Fruit fly (Drosophila melanogaster) whole organism, embryonic: ENCODE measurements around the gene Argp.
A peak's percentile ranks its signal among the peaks of the same experiment; 100 is the strongest.

Experiments
- Atf3 ChIP-seq: fragments of 200-800 bp; sonication (Bioruptor generic); optimal IDR thresholded peaks from 3 replicates; lab custom pipeline; 2016; ENCODE audit warnings: missing biosample characterization, missing genetic modification characterization
- Bdp1 ChIP-seq: fragments of 200-800 bp; sonication (Bioruptor generic); optimal IDR thresholded peaks from 3 replicates; lab custom pipeline; 2016; ENCODE audit warnings: missing biosample characterization, missing genetic modification characterization
- CG1024 ChIP-seq: fragments of 200-800 bp; sonication (Bioruptor generic); IDR thresholded peaks from 2 replicates; pipeline ENCODE4 v1.3.6; 2022; ENCODE audit warnings: missing biosample characterization, missing genetic modification characterization
- CG11723 ChIP-seq: fragments of 200-800 bp; sonication (Bioruptor generic); optimal IDR thresholded peaks from 2 replicates; lab custom pipeline; 2017; ENCODE audit warnings: missing biosample characterization, mild to moderate bottlenecking, missing genetic modification characterization
- CG12219 ChIP-seq: fragments of 200-800 bp; sonication (Bioruptor generic); optimal IDR thresholded peaks from 3 replicates; lab custom pipeline; 2018; ENCODE audit warnings: missing biosample characterization, mild to moderate bottlenecking, missing genetic modification characterization
- CG12659 ChIP-seq: fragments of 200-800 bp; sonication (Bioruptor generic); optimal IDR thresholded peaks from 3 replicates; lab custom pipeline; 2017; ENCODE audit warnings: mild to moderate bottlenecking, missing biosample characterization, missing genetic modification reagents, missing genetic modification characterization
- CG13287 ChIP-seq: fragments of 200-800 bp; sonication (Bioruptor generic); IDR thresholded peaks from 2 replicates; pipeline ENCODE4 v1.3.6; 2022; ENCODE audit warnings: missing biosample characterization, missing genetic modification characterization; ENCODE audit not compliant: partially characterized antibody
- CG13894 ChIP-seq: fragments of 200-800 bp; sonication (Bioruptor generic); optimal IDR thresholded peaks from 3 replicates; lab custom pipeline; 2018; ENCODE audit warnings: missing biosample characterization, mild to moderate bottlenecking, missing genetic modification characterization, moderate library complexity
- CG14710 ChIP-seq: fragments of 200-800 bp; sonication (Bioruptor generic); optimal IDR thresholded peaks from 3 replicates; lab custom pipeline; 2019; ENCODE audit warnings: missing biosample characterization, mild to moderate bottlenecking, missing genetic modification characterization, moderate library complexity
- CG14965 ChIP-seq: fragments of 200-800 bp; sonication (Bioruptor generic); optimal IDR thresholded peaks from 2 replicates; lab custom pipeline; 2016; ENCODE audit warnings: missing biosample characterization, missing genetic modification characterization, borderline replicate concordance
- CG15011 ChIP-seq: fragments of 200-800 bp; sonication (Bioruptor generic); optimal IDR thresholded peaks from 3 replicates; lab custom pipeline; 2018; ENCODE audit warnings: missing biosample characterization, mild to moderate bottlenecking, missing genetic modification characterization
- CG17186 ChIP-seq: fragments of 200-800 bp; sonication (Bioruptor generic); optimal IDR thresholded peaks from 3 replicates; lab custom pipeline; 2017; ENCODE audit warnings: missing biosample characterization, missing genetic modification reagents, missing genetic modification characterization
- CG17802 ChIP-seq: fragments of 200-800 bp; sonication (Bioruptor generic); optimal IDR thresholded peaks from 2 replicates; lab custom pipeline; 2018; ENCODE audit warnings: missing biosample characterization, mild to moderate bottlenecking, missing genetic modification characterization, moderate library complexity
- CG2875 ChIP-seq: fragments of 200-800 bp; sonication (Bioruptor generic); optimal IDR thresholded peaks from 2 replicates; lab custom pipeline; 2017; ENCODE audit warnings: missing biosample characterization, mild to moderate bottlenecking, missing genetic modification characterization, missing genetic modification reagents
- CG3065 ChIP-seq: fragments of 200-800 bp; sonication (Bioruptor generic); optimal IDR thresholded peaks from 2 replicates; lab custom pipeline; 2016; ENCODE audit warnings: missing biosample characterization, missing genetic modification characterization
- CG32772 ChIP-seq: fragments of 200-800 bp; sonication (Bioruptor generic); IDR thresholded peaks from 2 replicates; pipeline ENCODE4 v1.3.6; 2022; ENCODE audit warnings: missing biosample characterization, missing genetic modification characterization
- CG3407 ChIP-seq: fragments of 200-800 bp; sonication (Bioruptor generic); optimal IDR thresholded peaks from 2 replicates; lab custom pipeline; 2018; ENCODE audit warnings: missing biosample characterization, mild to moderate bottlenecking, missing genetic modification characterization
- CG34224 ChIP-seq: fragments of 200-800 bp; sonication (Bioruptor generic); IDR thresholded peaks from 3 replicates; pipeline ENCODE4 v1.3.6; 2022; ENCODE audit warnings: missing biosample characterization, missing genetic modification characterization; ENCODE audit not compliant: partially characterized antibody
- CG8281 ChIP-seq: fragments of 200-800 bp; sonication (Bioruptor generic); optimal IDR thresholded peaks from 2 replicates; lab custom pipeline; 2018; ENCODE audit warnings: missing biosample characterization, mild to moderate bottlenecking, missing genetic modification characterization, moderate library complexity
- CG9876 ChIP-seq: fragments of 200-800 bp; sonication (Bioruptor generic); optimal IDR thresholded peaks from 2 replicates; lab custom pipeline; 2016; ENCODE audit warnings: missing biosample characterization, missing genetic modification characterization
- H2.0 ChIP-seq: fragments of 200-800 bp; sonication (Bioruptor generic); IDR thresholded peaks from 2 replicates; pipeline ENCODE4 v1.3.6; 2022; ENCODE audit warnings: missing biosample characterization, missing genetic modification characterization
- Hr3 ChIP-seq: fragments of 200-800 bp; sonication (Bioruptor generic); optimal IDR thresholded peaks from 3 replicates; lab custom pipeline; 2016; ENCODE audit warnings: missing biosample characterization, missing genetic modification characterization
- Hr78 ChIP-seq, 2 experiments: fragments of 200-800 bp in 1 of 2; fragments of >200 bp in 1 of 2; sonication (Bioruptor generic) in 1 of 2; optimal IDR thresholded peaks; 2 replicates each; lab custom pipeline; 2017 to 2019; ENCODE audit warnings: missing biosample characterization in 2 of 2, missing genetic modification characterization in 2 of 2, mild to moderate bottlenecking in 1 of 2, moderate library complexity in 1 of 2
- Lim3 ChIP-seq: fragments of 200-800 bp; sonication (Bioruptor generic); IDR thresholded peaks from 2 replicates; pipeline ENCODE4 v1.3.6; 2022; ENCODE audit warnings: missing biosample characterization, missing genetic modification characterization
- MBD-R2 ChIP-seq: fragments of 200-800 bp; sonication (Bioruptor generic); IDR thresholded peaks from 2 replicates; pipeline ENCODE4 v1.3.6; 2022; ENCODE audit warnings: missing biosample characterization, missing genetic modification characterization
- Med ChIP-seq: fragments of 200-800 bp; sonication (Bioruptor generic); peaks from one replicate; lab custom pipeline; 2016; ENCODE audit warnings: missing biosample characterization, missing genetic modification characterization, mild to moderate bottlenecking, inconsistent platforms, moderate library complexity
- PHDP ChIP-seq: fragments of 200-800 bp; sonication (Bioruptor generic); optimal IDR thresholded peaks from 3 replicates; lab custom pipeline; 2018; ENCODE audit warnings: missing biosample characterization, mild to moderate bottlenecking, missing genetic modification characterization, moderate library complexity
- Ravus ChIP-seq: fragments of 200-800 bp; sonication (Bioruptor generic); IDR thresholded peaks from 2 replicates; pipeline ENCODE4 v1.3.6; 2022; ENCODE audit warnings: missing biosample characterization, missing genetic modification characterization
- ac ChIP-seq: fragments of 200-800 bp; sonication (Bioruptor generic); optimal IDR thresholded peaks from 3 replicates; lab custom pipeline; 2017; ENCODE audit warnings: missing biosample characterization, mild to moderate bottlenecking, missing genetic modification characterization
- amos ChIP-seq: fragments of 200-800 bp; sonication (Bioruptor generic); IDR thresholded peaks from 2 replicates; pipeline ENCODE4 v1.3.6; 2022; ENCODE audit warnings: missing biosample characterization, missing genetic modification characterization; ENCODE audit not compliant: partially characterized antibody
- ase ChIP-seq: fragments of 200-800 bp; sonication (Bioruptor generic); IDR thresholded peaks from 3 replicates; pipeline ENCODE4 v1.3.6; 2022; ENCODE audit warnings: missing biosample characterization, missing genetic modification characterization
- bbx ChIP-seq: fragments of 200-800 bp; sonication (Bioruptor generic); IDR thresholded peaks from 2 replicates; pipeline ENCODE4 v1.3.6; 2022; ENCODE audit warnings: missing biosample characterization, missing genetic modification characterization; ENCODE audit not compliant: partially characterized antibody
- bowl ChIP-seq: fragments of 200-800 bp; sonication (Bioruptor generic); IDR thresholded peaks from 2 replicates; pipeline ENCODE4 v1.3.6; 2022; ENCODE audit warnings: missing biosample characterization, missing genetic modification characterization
- btn ChIP-seq: fragments of 200-800 bp; sonication (Bioruptor generic); optimal IDR thresholded peaks from 2 replicates; lab custom pipeline; 2016; ENCODE audit warnings: missing biosample characterization, missing genetic modification characterization
- cas ChIP-seq: fragments of 200-800 bp; sonication (Bioruptor generic); IDR thresholded peaks from 2 replicates; pipeline ENCODE4 v1.3.6; 2022; ENCODE audit warnings: missing biosample characterization, missing genetic modification characterization
- chn ChIP-seq: fragments of 200-800 bp; sonication (Bioruptor generic); optimal IDR thresholded peaks from 2 replicates; lab custom pipeline; 2016; ENCODE audit warnings: missing biosample characterization, missing genetic modification characterization
- corto ChIP-seq: fragments of 200-800 bp; sonication (Bioruptor generic); optimal IDR thresholded peaks from 2 replicates; lab custom pipeline; 2016; ENCODE audit warnings: missing biosample characterization, mild to moderate bottlenecking, missing genetic modification characterization, moderate library complexity
- eve ChIP-seq, 2 experiments: fragments of >200 bp; optimal IDR thresholded peaks; 2 replicates each; lab custom pipeline; 2017; ENCODE audit warnings: missing biosample characterization in 2 of 2, missing genetic modification characterization in 2 of 2
- fd96Cb ChIP-seq: fragments of 200-800 bp; sonication (Bioruptor generic); optimal IDR thresholded peaks from 2 replicates; lab custom pipeline; 2018; ENCODE audit warnings: missing biosample characterization, mild to moderate bottlenecking, missing genetic modification characterization, moderate library complexity
- ftz-f1 ChIP-seq: fragments of 200-800 bp; sonication (Bioruptor generic); optimal IDR thresholded peaks from 2 replicates; lab custom pipeline; 2016; ENCODE audit warnings: missing biosample characterization, missing genetic modification characterization
- grau ChIP-seq: fragments of 200-800 bp; optimal IDR thresholded peaks from 3 replicates; lab custom pipeline; 2019; ENCODE audit warnings: missing biosample characterization, mild to moderate bottlenecking, missing genetic modification characterization, moderate library complexity
- hth ChIP-seq: fragments of >200 bp; optimal IDR thresholded peaks from 2 replicates; lab custom pipeline; 2017; ENCODE audit warnings: inconsistent platforms
- klu ChIP-seq: fragments of 200-800 bp; sonication (Bioruptor generic); IDR thresholded peaks from 2 replicates; pipeline ENCODE4 v1.3.6; 2022; ENCODE audit warnings: missing biosample characterization, missing genetic modification characterization
- lola ChIP-seq, 3 experiments: fragments of >200 bp in 2 of 3; fragments of 200-800 bp in 1 of 3; sonication (Bioruptor generic) in 1 of 3; optimal IDR thresholded peaks; 2 replicates each; lab custom pipeline; 2017 to 2019; ENCODE audit warnings: missing biosample characterization in 3 of 3, missing genetic modification characterization in 3 of 3, mild to moderate bottlenecking in 1 of 3, moderate library complexity in 1 of 3
- pzg ChIP-seq: fragments of 200-800 bp; sonication (Bioruptor generic); optimal IDR thresholded peaks from 3 replicates; lab custom pipeline; 2018; ENCODE audit warnings: missing biosample characterization, mild to moderate bottlenecking, missing genetic modification characterization, moderate library complexity
- ranshi ChIP-seq: fragments of 200-800 bp; sonication (Bioruptor generic); IDR thresholded peaks from 2 replicates; pipeline ENCODE4 v1.3.6; 2022; ENCODE audit warnings: missing biosample characterization, missing genetic modification characterization
- repo ChIP-seq: fragments of 200-800 bp; sonication (Bioruptor generic); optimal IDR thresholded peaks from 2 replicates; lab custom pipeline; 2016; ENCODE audit warnings: missing biosample characterization, missing genetic modification characterization
- row ChIP-seq: fragments of 200-800 bp; sonication (Bioruptor generic); IDR thresholded peaks from 3 replicates; pipeline ENCODE4 v1.3.6; 2022; ENCODE audit warnings: missing biosample characterization, missing genetic modification characterization
- sens ChIP-seq: fragments of 200-800 bp; sonication (Bioruptor generic); peaks from one replicate; lab custom pipeline; 2016; ENCODE audit warnings: missing biosample characterization, missing genetic modification characterization
- sr ChIP-seq: fragments of 200-800 bp; sonication (Bioruptor generic); IDR thresholded peaks from 3 replicates; pipeline ENCODE4 v1.3.6; 2022; ENCODE audit warnings: missing biosample characterization, missing genetic modification characterization
- wor ChIP-seq: fragments of 200-800 bp; sonication (Bioruptor generic); IDR thresholded peaks from 2 replicates; pipeline ENCODE4 v1.3.6; 2022; ENCODE audit warnings: missing biosample characterization, missing genetic modification characterization

Gene Argp

dm6 chr3R:13710645-13711044, 906 bp upstream of the Argp start (continued):
- TF ChIP-seq row (peak; percentile 89), wor (GFP tag; lab: Robert Waterston, UW) (no peak), Hr3 (GFP tag; lab: Kevin White, UChicago) (no peak), corto (GFP tag; lab: Kevin White, UChicago) (no peak), sr (GFP tag; lab: Robert Waterston, UW) (no peak), eve (GFP tag; optimal IDR thresholded peaks at IDR 0.05; lab: Kevin White, UChicago) (no peak), CG34224 (0 out of 3 replicates have a peak, but pooled peaks have one; percentile 26), lola (GFP tag; optimal IDR thresholded peaks at IDR 0.05; lab: Kevin White, UChicago) (no peak), Bdp1 (GFP tag; lab: Kevin White, UChicago) (no peak), bbx (GFP tag; lab: Robert Waterston, UW) (peak; percentile 56), Lim3 (no peak), ranshi (no peak), MBD-R2 (GFP tag; lab: Robert Waterston, UW) (peak; percentile 99), CG13287 (GFP tag; lab: Robert Waterston, UW) (peak; percentile 53), CG14965 (GFP tag; lab: Kevin White, UChicago) (no peak), hth (no peak), CG3065 (no peak), CG1024 (no peak), btn (GFP tag; lab: Kevin White, UChicago) (no peak), Hr78 (GFP tag; optimal IDR thresholded peaks at IDR 0.05; lab: Kevin White, UChicago) (peak in 1 of 2 experiments; percentile 12), klu (GFP tag; lab: Robert Waterston, UW) (no peak), CG9876 (GFP tag; lab: Kevin White, UChicago) (no peak), CG11723 (GFP tag; lab: Kevin White, UChicago) (no peak), CG14710 (tag; lab: Kevin White, UChicago) (peak; percentile 9), grau (tag; lab: Kevin White, UChicago) (peak; percentile 1), sens (peak; percentile 70), CG17802 (tag; lab: Kevin White, UChicago) (no peak), CG3407 (GFP tag; lab: Kevin White, UChicago) (no peak), bowl (GFP tag; lab: Robert Waterston, UW) (no peak), ftz-f1 (GFP tag; lab: Kevin White, UChicago) (peak; percentile 73), fd96Cb (tag; lab: Kevin White, UChicago) (no peak), ac (no peak), CG12219 (GFP tag; lab: Kevin White, UChicago) (no peak), repo (GFP tag; lab: Kevin White, UChicago) (no peak), CG15011 (GFP tag; lab: Kevin White, UChicago) (no peak), pzg (GFP tag; lab: Kevin White, UChicago) (peak; percentile 69), chn (GFP tag; lab: Kevin White, UChicago) (no peak), cas (GFP tag; lab: Robert Waterston, UW) (no peak), CG32772 (GFP tag; lab: Robert Waterston, UW) (peak; percentile 55), Ravus (no peak), ase (no peak), H2.0 (no peak; the same call in 1 of the 2 replicates), CG8281 (tag; lab: Kevin White, UChicago) (no peak), CG2875 (GFP tag; lab: Kevin White, UChicago) (no peak), CG17186 (peak; percentile 39), amos (peak; percentile 31), Med (GFP tag; lab: Kevin White, UChicago) (peak; percentile 48), PHDP (tag; lab: Kevin White, UChicago) (peak; percentile 24), CG12659 (peak; percentile 28), CG13894 (tag; lab: Kevin White, UChicago) (no peak), Atf3 (GFP tag; lab: Kevin White, UChicago) (no peak)
